Worm (Caenorhabditis elegans): ENCODE results near the gene puf-6.

- TF ChIP-seq nhr-12 (tag; optimal IDR thresholded peaks at IDR 0.05): no peak
- TF ChIP-seq lin-13 (GFP tag; optimal IDR thresholded peaks at IDR 0.05): no peak
- no peak for TF ChIP-seq lir-3 (tag; optimal IDR thresholded peaks at IDR 0.05; ENCODE audit: poor library complexity)
- no peak for TF ChIP-seq fkh-10 (GFP tag; optimal IDR thresholded peaks at IDR 0.05)
- TF ChIP-seq zag-1 (tag; optimal IDR thresholded peaks at IDR 0.05): no peak
- no peak for TF ChIP-seq nhr-76 (tag; optimal IDR thresholded peaks at IDR 0.05)
- TF ChIP-seq snu-23 (GFP tag; optimal IDR thresholded peaks at IDR 0.05): peak; percentile 47
Observed at ce11 chrII:13065251-13065650, 22.0 kb upstream of the puf-6 start.
